Fruit fly (Drosophila melanogaster): Measurements from ENCODE around the gene Miro.

DNA sequence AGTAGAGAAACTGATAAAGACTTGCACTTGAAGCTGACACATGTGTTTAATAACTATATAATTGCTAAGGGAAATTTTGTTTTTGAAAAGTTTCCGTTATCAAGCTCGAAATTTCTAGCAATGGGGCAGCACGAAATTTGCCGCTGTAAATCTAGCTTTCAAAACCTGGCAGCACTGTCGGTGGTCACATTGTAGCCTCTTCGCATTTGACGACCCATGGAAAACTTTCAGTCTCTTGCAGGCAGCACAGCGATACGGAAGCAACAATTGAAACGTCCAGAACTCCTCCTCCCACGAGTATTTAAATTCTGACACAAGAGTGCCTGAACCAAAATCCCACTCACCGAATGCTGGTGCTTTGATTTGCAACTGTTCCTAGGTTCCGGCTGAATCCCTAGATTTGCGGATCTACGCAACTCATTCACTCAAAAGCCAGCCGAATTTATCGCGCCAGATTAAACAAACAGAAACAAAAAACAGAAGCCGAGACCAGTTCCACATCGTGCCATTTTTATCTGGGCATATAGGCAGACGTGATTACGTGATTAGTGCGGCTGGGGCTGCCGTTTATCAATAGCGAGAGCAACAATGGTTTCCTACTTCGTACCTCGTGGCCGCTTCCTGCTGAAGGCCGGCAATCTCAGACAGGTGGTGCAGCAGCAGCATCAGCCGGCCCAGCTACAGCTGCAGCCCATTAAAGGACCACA is 13.0 kb upstream of the Miro start:
- no peak for TF ChIP-seq wor (GFP tag; IDR thresholded peaks at IDR 0.05)
- no peak for TF ChIP-seq Hr3 (GFP tag; optimal IDR thresholded peaks at IDR 0.05)

Measured in whole organism, embryonic.